Worm (Caenorhabditis elegans) whole organism, young adult: Measurements from ENCODE around the gene rpl-11.1.

ENCODE experiments used
- B0261.1 ChIP-seq: sonication (generic microtip); optimal IDR thresholded peaks from 2 replicates; lab custom pipeline; 2016; ENCODE audit warnings: mild to moderate bottlenecking, missing genetic modification characterization, moderate library complexity, missing compliant biosample characterization
- B0336.3 ChIP-seq: fragments of 200-800 bp; sonication (Bioruptor generic); IDR thresholded peaks from 2 replicates; pipeline ENCODE4 v1.3.6; 2022; ENCODE audit warnings: missing genetic modification characterization, missing compliant biosample characterization
- D2030.7 ChIP-seq: fragments of 200-800 bp; sonication (Bioruptor generic); IDR thresholded peaks from 2 replicates; pipeline ENCODE4 v1.3.6; 2022; ENCODE audit warnings: missing genetic modification reagents, missing genetic modification characterization, missing compliant biosample characterization
- F23B12.7 ChIP-seq: sonication (generic microtip); optimal IDR thresholded peaks from 2 replicates; lab custom pipeline; 2017; ENCODE audit warnings: missing genetic modification characterization, mild to moderate bottlenecking, missing compliant biosample characterization, antibody characterized with exemption, moderate library complexity; ENCODE audit not compliant: insufficient read depth
- F52B5.7 ChIP-seq: sonication (generic microtip); optimal IDR thresholded peaks from 2 replicates; lab custom pipeline; 2016; ENCODE audit warnings: mild to moderate bottlenecking, missing genetic modification characterization, missing compliant biosample characterization
- F57C9.4 ChIP-seq: sonication (generic microtip); optimal IDR thresholded peaks from 2 replicates; lab custom pipeline; 2017; ENCODE audit warnings: mild to moderate bottlenecking, missing genetic modification characterization, missing compliant biosample characterization
- K12H6.12 ChIP-seq: fragments of 200-800 bp; sonication (Bioruptor generic); optimal IDR thresholded peaks from 2 replicates; lab custom pipeline; 2018; ENCODE audit warnings: mild to moderate bottlenecking, missing genetic modification characterization, missing compliant biosample characterization
- T07F8.4 ChIP-seq: sonication (generic microtip); optimal IDR thresholded peaks from 2 replicates; lab custom pipeline; 2016; ENCODE audit warnings: mild to moderate bottlenecking, missing genetic modification characterization, moderate library complexity, missing compliant biosample characterization
- T26A5.8 ChIP-seq: sonication (generic microtip); optimal IDR thresholded peaks from 2 replicates; lab custom pipeline; 2016; ENCODE audit warnings: missing genetic modification characterization, missing compliant biosample characterization
- aptf-3 ChIP-seq: fragments of 200-800 bp; sonication (Bioruptor generic); IDR thresholded peaks from 2 replicates; pipeline ENCODE4 v1.3.6; 2022; ENCODE audit warnings: missing genetic modification characterization, missing compliant biosample characterization
- attf-5 ChIP-seq: fragments of 200-800 bp; sonication (Bioruptor generic); optimal IDR thresholded peaks from 2 replicates; lab custom pipeline; 2018; ENCODE audit warnings: mild to moderate bottlenecking, missing genetic modification characterization, missing compliant biosample characterization
- attf-6 ChIP-seq: fragments of 200-800 bp; sonication (Bioruptor generic); IDR thresholded peaks from 2 replicates; pipeline ENCODE4 v1.3.6; 2022; ENCODE audit warnings: missing genetic modification reagents, missing genetic modification characterization, missing compliant biosample characterization
- ccch-3 ChIP-seq: fragments of 200-800 bp; sonication (Bioruptor generic); optimal IDR thresholded peaks from 2 replicates; lab custom pipeline; 2018; ENCODE audit warnings: mild to moderate bottlenecking, missing genetic modification characterization, missing compliant biosample characterization
- cebp-2 ChIP-seq: fragments of 200-800 bp; sonication (Bioruptor generic); IDR thresholded peaks from 2 replicates; pipeline ENCODE4 v1.3.6; 2022; ENCODE audit warnings: missing genetic modification characterization, missing compliant biosample characterization
- ceh-100 ChIP-seq: fragments of 200-800 bp; sonication (Bioruptor generic); IDR thresholded peaks from 2 replicates; pipeline ENCODE4 v1.3.6; 2022; ENCODE audit warnings: missing genetic modification reagents, missing genetic modification characterization, missing compliant biosample characterization
- ceh-58 ChIP-seq: fragments of 200-800 bp; sonication (Bioruptor generic); IDR thresholded peaks from 2 replicates; pipeline ENCODE4 v1.3.6; 2022; ENCODE audit warnings: missing genetic modification characterization, missing compliant biosample characterization
- ceh-91 ChIP-seq: fragments of 200-800 bp; sonication (Bioruptor generic); IDR thresholded peaks from 2 replicates; pipeline ENCODE4 v1.3.6; 2022; ENCODE audit warnings: missing genetic modification reagents, missing genetic modification characterization, missing compliant biosample characterization
- egl-18 ChIP-seq: fragments of 200-800 bp; sonication (Bioruptor generic); IDR thresholded peaks from 2 replicates; pipeline ENCODE4 v1.3.6; 2022; ENCODE audit warnings: missing genetic modification reagents, missing genetic modification characterization, missing compliant biosample characterization
- egrh-3 ChIP-seq: fragments of 200-800 bp; sonication (Bioruptor generic); IDR thresholded peaks from 2 replicates; pipeline ENCODE4 v1.3.6; 2022; ENCODE audit warnings: missing genetic modification reagents, missing genetic modification characterization, missing compliant biosample characterization
- hlh-12 ChIP-seq: sonication (generic microtip); optimal IDR thresholded peaks from 2 replicates; lab custom pipeline; 2016; ENCODE audit warnings: missing genetic modification characterization, missing compliant biosample characterization
- hlh-26 ChIP-seq: fragments of 200-800 bp; sonication (Bioruptor generic); conservative IDR thresholded peaks from 2 replicates; pipeline ENCODE4 v1.3.6; 2022; ENCODE audit warnings: missing genetic modification reagents, missing genetic modification characterization, missing compliant biosample characterization
- hmg-1.2 ChIP-seq: fragments of 200-800 bp; sonication (Bioruptor generic); IDR thresholded peaks from 2 replicates; pipeline ENCODE4 v1.3.6; 2022; ENCODE audit warnings: missing genetic modification reagents, missing genetic modification characterization, missing compliant biosample characterization
- hmg-20 ChIP-seq: fragments of 200-800 bp; sonication (Bioruptor generic); IDR thresholded peaks from 2 replicates; pipeline ENCODE4 v1.3.6; 2022; ENCODE audit warnings: missing genetic modification reagents, missing genetic modification characterization, missing compliant biosample characterization
- let-607 ChIP-seq, 2 experiments: fragments of 200-800 bp in 1 of 2; sonication (Bioruptor generic) in 1 of 2; sonication (generic microtip) in 1 of 2; optimal IDR thresholded peaks; 2 replicates each; lab custom pipeline; 2016 to 2018; ENCODE audit warnings: mild to moderate bottlenecking in 2 of 2, missing compliant biosample characterization in 2 of 2, missing genetic modification characterization in 2 of 2, moderate library complexity in 2 of 2, missing genotype in 1 of 2
- lin-26 ChIP-seq: fragments of 200-800 bp; sonication (Bioruptor generic); IDR thresholded peaks from 2 replicates; pipeline ENCODE4 v1.3.6; 2022; ENCODE audit warnings: missing genetic modification reagents, missing genetic modification characterization, missing compliant biosample characterization
- lin-54 ChIP-seq: fragments of 200-800 bp; sonication (Bioruptor generic); optimal IDR thresholded peaks from 2 replicates; lab custom pipeline; 2018; ENCODE audit warnings: mild to moderate bottlenecking, missing genetic modification characterization, missing compliant biosample characterization
- mcd-1 ChIP-seq: fragments of 200-800 bp; sonication (Bioruptor generic); IDR thresholded peaks from 2 replicates; pipeline ENCODE4 v1.3.6; 2022; ENCODE audit warnings: missing genetic modification reagents, missing genetic modification characterization, missing compliant biosample characterization
- nfya-2 ChIP-seq: fragments of 200-800 bp; sonication (Bioruptor generic); IDR thresholded peaks from 2 replicates; pipeline ENCODE4 v1.3.6; 2022; ENCODE audit warnings: missing genetic modification reagents, missing genetic modification characterization, missing compliant biosample characterization
- nhr-179 ChIP-seq: sonication (generic microtip); optimal IDR thresholded peaks from 2 replicates; lab custom pipeline; 2016; ENCODE audit warnings: mild to moderate bottlenecking, missing genetic modification characterization, missing compliant biosample characterization
- pha-4 ChIP-seq: fragments of 150-350 bp; sonication (generic microtip); optimal IDR thresholded peaks from 2 replicates; lab custom pipeline; 2014; ENCODE audit warnings: missing biosample characterization, missing genetic modification reagents, missing genetic modification characterization
- rcor-1 ChIP-seq: fragments of 200-800 bp; sonication (Bioruptor generic); IDR thresholded peaks from 2 replicates; pipeline ENCODE4 v1.3.6; 2022; ENCODE audit warnings: missing genetic modification reagents, missing genetic modification characterization, missing compliant biosample characterization
- snpc-1.3 ChIP-seq: sonication (generic microtip); optimal IDR thresholded peaks from 2 replicates; lab custom pipeline; 2017; ENCODE audit warnings: missing genetic modification characterization, mild to moderate bottlenecking, missing compliant biosample characterization, antibody characterized with exemption, moderate library complexity, missing genotype, missing genetic modification reagents; ENCODE audit not compliant: insufficient read depth
- snpc-3.4 ChIP-seq: sonication (generic microtip); optimal IDR thresholded peaks from 2 replicates; lab custom pipeline; 2017; ENCODE audit warnings: missing genetic modification characterization, mild to moderate bottlenecking, missing compliant biosample characterization, antibody characterized with exemption, moderate library complexity, missing genotype, missing genetic modification reagents
- tbp1 ChIP-seq: fragments of 200-800 bp; sonication (Bioruptor generic); optimal IDR thresholded peaks from 2 replicates; lab custom pipeline; 2018; ENCODE audit warnings: mild to moderate bottlenecking, missing genetic modification characterization, missing compliant biosample characterization
- unc-62 ChIP-seq: fragments of 150-350 bp; optimal IDR thresholded peaks from 2 replicates; lab custom pipeline; 2014; ENCODE audit warnings: missing biosample characterization, missing genetic modification reagents, missing genetic modification characterization
- ztf-22 ChIP-seq: fragments of 200-800 bp; sonication (Bioruptor generic); optimal IDR thresholded peaks from 2 replicates; lab custom pipeline; 2018; ENCODE audit warnings: mild to moderate bottlenecking, missing genetic modification characterization, moderate library complexity, missing compliant biosample characterization
- ztf-25 ChIP-seq: fragments of 200-800 bp; sonication (Bioruptor generic); IDR thresholded peaks from 2 replicates; pipeline ENCODE4 v1.3.6; 2022; ENCODE audit warnings: missing genetic modification reagents, missing genetic modification characterization, missing compliant biosample characterization
- ztf-28 ChIP-seq: fragments of 200-800 bp; sonication (Bioruptor generic); IDR thresholded peaks from 2 replicates; pipeline ENCODE4 v1.3.6; 2022; ENCODE audit warnings: missing genetic modification reagents, missing genetic modification characterization, missing compliant biosample characterization
- ztf-6 ChIP-seq: fragments of 200-800 bp; sonication (Bioruptor generic); IDR thresholded peaks from 2 replicates; pipeline ENCODE4 v1.3.6; 2022; ENCODE audit warnings: missing genetic modification reagents, missing genetic modification characterization, missing compliant biosample characterization

Gene rpl-11.1

DNA sequence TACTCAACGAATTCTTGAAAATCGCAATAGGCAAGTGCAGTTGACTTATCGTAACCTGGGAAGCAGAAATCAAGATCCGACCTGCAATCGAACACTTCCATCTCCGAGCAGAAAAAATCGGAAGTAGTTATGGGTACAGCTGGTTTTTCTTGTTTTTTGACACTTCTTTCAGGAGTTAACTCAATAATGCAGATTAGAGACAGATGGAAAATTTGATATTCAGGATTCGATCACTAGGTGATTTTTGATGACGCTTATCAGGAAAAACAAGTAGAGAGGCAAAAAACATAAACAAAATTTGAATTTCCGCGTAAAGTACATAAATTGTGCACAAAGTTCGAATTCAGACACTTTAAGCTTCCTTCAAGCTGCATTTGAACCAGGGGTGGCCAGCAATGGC, 37.1 kb downstream of the rpl-11.1 start, which contains the start of gene srw-130:
TSS of gene srw-130 (minus strand) at position 101 of the 400 bp plus-strand sequence.
- TF ChIP-seq unc-62 (GFP tag; lab: Kevin White, UChicago) = no peak
- TF ChIP-seq ccch-3 (GFP tag; lab: Kevin White, UChicago) = no peak
- TF ChIP-seq T26A5.8 (tag; lab: Kevin White, UChicago) = no peak
- TF ChIP-seq attf-6 (GFP tag; lab: Robert Waterston, UW) = no peak
- no peak for TF ChIP-seq B0336.3
- no peak for TF ChIP-seq ceh-91
- TF ChIP-seq tbp1 = no peak
- TF ChIP-seq hlh-26 (GFP tag; lab: Robert Waterston, UW) = no peak
- no peak for TF ChIP-seq T07F8.4 (tag; lab: Kevin White, UChicago)
- no peak for TF ChIP-seq egl-18 (GFP tag; lab: Robert Waterston, UW)
- no peak for TF ChIP-seq ztf-25
- TF ChIP-seq mcd-1 (GFP tag; lab: Robert Waterston, UW) = no peak
- no peak for TF ChIP-seq ztf-6 (GFP tag; lab: Robert Waterston, UW)
- no peak for TF ChIP-seq pha-4 (tag; lab: Kevin White, UChicago)

DNA sequence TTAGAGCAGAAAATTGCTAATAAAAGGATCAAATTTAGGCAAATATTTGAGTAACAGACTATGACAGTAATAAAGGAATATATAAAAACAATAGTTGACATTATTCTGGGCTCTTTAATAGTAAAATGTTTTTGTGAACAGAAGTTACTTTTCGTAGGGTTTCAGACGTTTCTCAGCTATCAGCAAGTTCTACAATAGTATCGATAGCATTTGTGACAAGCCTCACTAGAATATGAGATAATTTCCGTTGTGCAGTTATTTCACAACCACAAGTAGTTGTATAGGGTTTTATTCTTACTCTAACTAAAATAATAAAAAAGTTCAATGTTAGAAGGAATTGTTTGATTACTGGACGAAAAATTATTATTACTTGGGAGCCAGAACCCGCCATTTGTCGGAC, 39.3 kb downstream of the rpl-11.1 start, which contains the start of gene srbc-68:
TSS of gene srbc-68 (minus strand) at position 101 of the 400 bp plus-strand sequence.
- TF ChIP-seq nfya-2 (GFP tag; lab: Robert Waterston, UW) (no peak), F23B12.7 (no peak), lin-26 (no peak), hmg-20 (no peak), tbp1 (no peak), ztf-28 (no peak), hlh-26 (GFP tag; lab: Robert Waterston, UW) (no peak), D2030.7 (GFP tag; lab: Robert Waterston, UW) (no peak), snpc-1.3 (tag; lab: Kevin White, UChicago) (no peak), ceh-100 (GFP tag; lab: Robert Waterston, UW) (no peak), K12H6.12 (tag; lab: Kevin White, UChicago) (no peak), ceh-91 (no peak)

DNA sequence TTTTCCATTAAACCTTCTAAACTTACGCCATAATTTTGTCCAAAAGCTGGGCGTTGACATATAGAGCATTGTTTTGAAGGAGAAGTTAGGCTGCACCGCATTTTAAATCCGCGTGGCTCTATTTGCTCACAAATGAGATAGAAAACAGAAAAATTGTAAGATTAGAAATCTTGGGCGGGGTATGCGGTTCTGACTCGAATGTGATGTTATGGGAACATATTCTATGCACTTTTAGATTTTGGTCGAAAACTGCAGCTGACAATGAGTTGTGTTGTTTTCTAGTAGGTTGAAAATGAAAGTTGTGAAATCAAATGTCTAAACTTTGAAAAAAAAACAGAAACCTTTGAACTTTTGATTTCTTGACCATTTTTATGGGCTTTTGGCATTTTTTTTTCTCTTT, 42.5 kb downstream of the rpl-11.1 start, which contains the start of gene nhr-222:
TSS of gene nhr-222 (minus strand) at position 101 of the 400 bp plus-strand sequence.
- TF ChIP-seq cebp-2 (GFP tag; lab: Robert Waterston, UW) (no peak), aptf-3 (no peak), F52B5.7 (tag; lab: Kevin White, UChicago) (no peak), F57C9.4 (tag; lab: Kevin White, UChicago) (no peak), snpc-3.4 (tag; lab: Kevin White, UChicago) (no peak), ceh-58 (GFP tag; lab: Robert Waterston, UW) (no peak), hmg-1.2 (GFP tag; lab: Robert Waterston, UW) (no peak), ztf-22 (no peak), egrh-3 (no peak), nhr-179 (tag; lab: Kevin White, UChicago) (no peak), lin-54 (GFP tag; lab: Kevin White, UChicago) (no peak), pha-4 (tag; lab: Kevin White, UChicago) (no peak), rcor-1 (no peak), nfya-2 (GFP tag; lab: Robert Waterston, UW) (no peak), let-607 (tag; optimal IDR thresholded peaks at IDR 0.05; lab: Kevin White, UChicago) (no peak), attf-5 (GFP tag; lab: Kevin White, UChicago) (no peak), B0261.1 (tag; lab: Kevin White, UChicago) (no peak), hlh-12 (tag; lab: Kevin White, UChicago) (no peak), F23B12.7 (no peak)
